Worm (Caenorhabditis elegans) whole organism, young adult: ENCODE measurements around the gene M02B7.7.

ENCODE experiments used
- B0035.1 ChIP-seq: sonication (generic microtip); optimal IDR thresholded peaks from 2 replicates; lab custom pipeline; 2016; ENCODE audit warnings: missing genetic modification characterization, mild to moderate bottlenecking, missing compliant biosample characterization, missing genotype, missing genetic modification reagents
- B0261.1 ChIP-seq: sonication (generic microtip); optimal IDR thresholded peaks from 2 replicates; lab custom pipeline; 2016; ENCODE audit warnings: mild to moderate bottlenecking, missing genetic modification characterization, moderate library complexity, missing compliant biosample characterization
- F22D6.2 ChIP-seq: sonication (generic microtip); optimal IDR thresholded peaks from 2 replicates; lab custom pipeline; 2016; ENCODE audit warnings: mild to moderate bottlenecking, missing genetic modification characterization, missing compliant biosample characterization
- F39B2.1 ChIP-seq: fragments of 200-800 bp; sonication (Bioruptor generic); IDR thresholded peaks from 2 replicates; pipeline ENCODE4 v1.3.6; 2022; ENCODE audit warnings: missing genetic modification reagents, missing genetic modification characterization, missing compliant biosample characterization
- F57A8.1 ChIP-seq: fragments of 200-800 bp; sonication (Bioruptor generic); optimal IDR thresholded peaks from 2 replicates; lab custom pipeline; 2018; ENCODE audit warnings: mild to moderate bottlenecking, missing genetic modification characterization, moderate library complexity, missing compliant biosample characterization
- T07F8.4 ChIP-seq: sonication (generic microtip); optimal IDR thresholded peaks from 2 replicates; lab custom pipeline; 2016; ENCODE audit warnings: mild to moderate bottlenecking, missing genetic modification characterization, moderate library complexity, missing compliant biosample characterization
- T26A5.8 ChIP-seq: sonication (generic microtip); optimal IDR thresholded peaks from 2 replicates; lab custom pipeline; 2016; ENCODE audit warnings: missing genetic modification characterization, missing compliant biosample characterization
- Y56A3A.18 ChIP-seq: fragments of 200-800 bp; sonication (Bioruptor generic); IDR thresholded peaks from 2 replicates; pipeline ENCODE4 v1.3.6; 2022; ENCODE audit warnings: missing genetic modification reagents, missing genetic modification characterization, missing compliant biosample characterization
- Y79H2A.3 ChIP-seq: fragments of 200-800 bp; sonication (Bioruptor generic); conservative IDR thresholded peaks from 2 replicates; pipeline ENCODE4 v1.3.6; 2022; ENCODE audit warnings: missing genetic modification reagents, missing genetic modification characterization, missing compliant biosample characterization
- ZK185.1 ChIP-seq: sonication (generic microtip); optimal IDR thresholded peaks from 2 replicates; lab custom pipeline; 2016; ENCODE audit warnings: mild to moderate bottlenecking, missing genetic modification characterization, missing compliant biosample characterization; ENCODE audit not compliant: poor library complexity, severe bottlenecking
- akir-1 ChIP-seq: fragments of 200-800 bp; sonication (Bioruptor generic); optimal IDR thresholded peaks from 2 replicates; lab custom pipeline; 2018; ENCODE audit warnings: mild to moderate bottlenecking, missing genetic modification characterization, moderate library complexity, missing compliant biosample characterization
- ama-1 ChIP-seq, 3 experiments: fragments of 150-350 bp in 1 of 3; sonication (generic microtip) in 2 of 3; optimal IDR thresholded peaks; 2 replicates each; lab custom pipeline; 2014 to 2018; ENCODE audit warnings: missing biosample characterization in 2 of 3, missing genetic modification characterization in 2 of 3, missing genetic modification reagents in 2 of 3
- ceh-100 ChIP-seq: fragments of 200-800 bp; sonication (Bioruptor generic); IDR thresholded peaks from 2 replicates; pipeline ENCODE4 v1.3.6; 2022; ENCODE audit warnings: missing genetic modification reagents, missing genetic modification characterization, missing compliant biosample characterization
- ceh-91 ChIP-seq: fragments of 200-800 bp; sonication (Bioruptor generic); IDR thresholded peaks from 2 replicates; pipeline ENCODE4 v1.3.6; 2022; ENCODE audit warnings: missing genetic modification reagents, missing genetic modification characterization, missing compliant biosample characterization
- chd-7 ChIP-seq: sonication (generic microtip); optimal IDR thresholded peaks from 2 replicates; lab custom pipeline; 2016; ENCODE audit warnings: mild to moderate bottlenecking, missing genetic modification characterization, moderate library complexity, missing compliant biosample characterization
- die-1 ChIP-seq: sonication (generic microtip); optimal IDR thresholded peaks from 2 replicates; lab custom pipeline; 2016; ENCODE audit warnings: missing genotype, mild to moderate bottlenecking, missing genetic modification characterization, missing compliant biosample characterization
- dox-1 ChIP-seq: fragments of 200-800 bp; sonication (Bioruptor generic); IDR thresholded peaks from 2 replicates; pipeline ENCODE4 v1.3.6; 2022; ENCODE audit warnings: missing genetic modification reagents, missing genetic modification characterization, missing compliant biosample characterization
- dpff-1 ChIP-seq: sonication (generic microtip); optimal IDR thresholded peaks from 2 replicates; lab custom pipeline; 2017; ENCODE audit warnings: mild to moderate bottlenecking, missing genetic modification characterization, missing compliant biosample characterization
- dpl-1 ChIP-seq: fragments of 150-350 bp; optimal IDR thresholded peaks from 2 replicates; lab custom pipeline; 2014; ENCODE audit warnings: missing biosample characterization, missing genetic modification reagents, missing genetic modification characterization
- efl-1 ChIP-seq: fragments of 150-350 bp; optimal IDR thresholded peaks from 2 replicates; lab custom pipeline; 2014; ENCODE audit warnings: missing biosample characterization, missing genetic modification reagents, missing genetic modification characterization
- egrh-3 ChIP-seq: fragments of 200-800 bp; sonication (Bioruptor generic); IDR thresholded peaks from 2 replicates; pipeline ENCODE4 v1.3.6; 2022; ENCODE audit warnings: missing genetic modification reagents, missing genetic modification characterization, missing compliant biosample characterization
- ekl-4 ChIP-seq: fragments of 200-800 bp; sonication (Bioruptor generic); IDR thresholded peaks from 2 replicates; pipeline ENCODE4 v1.3.6; 2022; ENCODE audit warnings: missing genetic modification reagents, missing genetic modification characterization, missing compliant biosample characterization
- gei-17 ChIP-seq: fragments of 200-800 bp; sonication (Bioruptor generic); optimal IDR thresholded peaks from 2 replicates; lab custom pipeline; 2018; ENCODE audit warnings: mild to moderate bottlenecking, missing genetic modification characterization, missing compliant biosample characterization
- hmg-20 ChIP-seq: fragments of 200-800 bp; sonication (Bioruptor generic); IDR thresholded peaks from 2 replicates; pipeline ENCODE4 v1.3.6; 2022; ENCODE audit warnings: missing genetic modification reagents, missing genetic modification characterization, missing compliant biosample characterization
- let-526 ChIP-seq: fragments of 200-800 bp; sonication (Bioruptor generic); IDR thresholded peaks from 2 replicates; pipeline ENCODE4 v1.3.6; 2022; ENCODE audit warnings: missing genetic modification reagents, missing genetic modification characterization, missing compliant biosample characterization
- lin-35 ChIP-seq, 3 experiments: fragments of 150-350 bp in 2 of 3; sonication (generic microtip) in 1 of 3; optimal IDR thresholded peaks; 2 replicates each; lab custom pipeline; 2014 to 2018; ENCODE audit warnings: missing biosample characterization in 3 of 3, missing genetic modification characterization in 3 of 3, missing genetic modification reagents in 3 of 3
- madf-10 ChIP-seq: sonication (generic microtip); optimal IDR thresholded peaks from 2 replicates; lab custom pipeline; 2016; ENCODE audit warnings: mild to moderate bottlenecking, missing genetic modification characterization, missing compliant biosample characterization
- mxl-1 ChIP-seq: sonication (generic microtip); optimal IDR thresholded peaks from 2 replicates; lab custom pipeline; 2016; ENCODE audit warnings: missing genetic modification characterization, missing compliant biosample characterization
- nhr-80 ChIP-seq: sonication (generic microtip); optimal IDR thresholded peaks from 2 replicates; lab custom pipeline; 2016; ENCODE audit warnings: missing genetic modification characterization, missing compliant biosample characterization
- nhr-90 ChIP-seq: sonication (generic microtip); optimal IDR thresholded peaks from 2 replicates; lab custom pipeline; 2016; ENCODE audit warnings: missing genotype, mild to moderate bottlenecking, missing genetic modification characterization, missing compliant biosample characterization
- pha-4 ChIP-seq: fragments of 150-350 bp; sonication (generic microtip); optimal IDR thresholded peaks from 2 replicates; lab custom pipeline; 2014; ENCODE audit warnings: missing biosample characterization, missing genetic modification reagents, missing genetic modification characterization
- sea-2 ChIP-seq: fragments of 200-800 bp; sonication (Bioruptor generic); IDR thresholded peaks from 2 replicates; pipeline ENCODE4 v1.3.6; 2022; ENCODE audit warnings: missing genetic modification characterization, missing compliant biosample characterization
- snpc-4 ChIP-seq, 5 experiments: fragments of 150-350 bp in 1 of 5; sonication (generic microtip) in 4 of 5; optimal IDR thresholded peaks; 2 replicates each; lab custom pipeline; 2014 to 2018; ENCODE audit warnings: missing genetic modification characterization in 5 of 5, missing biosample characterization in 3 of 5, antibody characterized with exemption in 2 of 5, mild to moderate bottlenecking in 2 of 5, missing compliant biosample characterization in 2 of 5, missing genotype in 2 of 5, moderate library complexity in 2 of 5, missing genetic modification reagents in 1 of 5
- somi-1 ChIP-seq: fragments of 200-800 bp; sonication (Bioruptor generic); optimal IDR thresholded peaks from 2 replicates; lab custom pipeline; 2018; ENCODE audit warnings: mild to moderate bottlenecking, missing genetic modification characterization, missing compliant biosample characterization
- tbx-9 ChIP-seq: sonication (generic microtip); optimal IDR thresholded peaks from 2 replicates; lab custom pipeline; 2016; ENCODE audit warnings: borderline replicate concordance, missing genetic modification characterization, inconsistent platforms, missing compliant biosample characterization
- xnd-1 ChIP-seq: sonication (generic microtip); optimal IDR thresholded peaks from 2 replicates; lab custom pipeline; 2016; ENCODE audit warnings: missing genotype, missing genetic modification reagents, missing genetic modification characterization, missing compliant biosample characterization
- ztf-25 ChIP-seq: fragments of 200-800 bp; sonication (Bioruptor generic); IDR thresholded peaks from 2 replicates; pipeline ENCODE4 v1.3.6; 2022; ENCODE audit warnings: missing genetic modification reagents, missing genetic modification characterization, missing compliant biosample characterization
- ztf-26 ChIP-seq: sonication (generic microtip); optimal IDR thresholded peaks from 2 replicates; lab custom pipeline; 2017; ENCODE audit warnings: missing genetic modification characterization, missing compliant biosample characterization

The M02B7.7 gene

ce11 chrIV:3841607-3842006, 34.6 kb upstream of the M02B7.7 start:
- TF ChIP-seq dpff-1 (tag; lab: Kevin White, UChicago), result no peak
- no peak for TF ChIP-seq pha-4
- no peak for TF ChIP-seq die-1
- no peak for TF ChIP-seq somi-1
- no peak for TF ChIP-seq snpc-4 (GFP tag; optimal IDR thresholded peaks at IDR 0.05; lab: Kevin White, UChicago)
- no peak for TF ChIP-seq snpc-4 (tag; optimal IDR thresholded peaks at IDR 0.05; lab: Kevin White, UChicago)
- no peak for TF ChIP-seq F57A8.1 (GFP tag; lab: Kevin White, UChicago)
- TF ChIP-seq tbx-9 (tag; lab: Kevin White, UChicago), result no peak
- TF ChIP-seq ama-1 (optimal IDR thresholded peaks at IDR 0.05; lab: Kevin White, UChicago), result no peak
- no peak for TF ChIP-seq ama-1 (GFP tag; optimal IDR thresholded peaks at IDR 0.05; lab: Kevin White, UChicago)
- no peak for TF ChIP-seq nhr-80 (tag; lab: Kevin White, UChicago)
- no peak for TF ChIP-seq dox-1 (GFP tag; lab: Robert Waterston, UW)
- no peak for TF ChIP-seq ekl-4 (GFP tag; lab: Robert Waterston, UW)
- TF ChIP-seq nhr-90 (tag; lab: Kevin White, UChicago), result no peak
- TF ChIP-seq hmg-20 (GFP tag; lab: Robert Waterston, UW), result no peak

ce11 chrIV:3840480-3840879, 33.5 kb upstream of the M02B7.7 start:
- TF ChIP-seq egrh-3 (GFP tag; lab: Robert Waterston, UW) (no peak), xnd-1 (no peak), B0035.1 (tag; lab: Kevin White, UChicago) (no peak), chd-7 (tag; lab: Kevin White, UChicago) (no peak), lin-35 (GFP tag; optimal IDR thresholded peaks at IDR 0.05; lab: Kevin White, UChicago) (no peak), F39B2.1 (no peak), B0261.1 (tag; lab: Kevin White, UChicago) (no peak), akir-1 (GFP tag; lab: Kevin White, UChicago) (no peak), sea-2 (GFP tag; lab: Robert Waterston, UW) (no peak), die-1 (no peak), ceh-91 (GFP tag; lab: Robert Waterston, UW) (no peak), mxl-1 (tag; lab: Kevin White, UChicago) (no peak), Y56A3A.18 (no peak)

- no peak for TF ChIP-seq T07F8.4 (tag; lab: Kevin White, UChicago)
- TF ChIP-seq let-526 (GFP tag; lab: Robert Waterston, UW), result no peak
- no peak for TF ChIP-seq F22D6.2 (tag; lab: Kevin White, UChicago)
- no peak for TF ChIP-seq ztf-26 (tag; lab: Kevin White, UChicago)
- TF ChIP-seq ztf-25, result no peak
- TF ChIP-seq Y79H2A.3 (GFP tag; lab: Robert Waterston, UW), result no peak
- TF ChIP-seq ceh-100, result no peak
- TF ChIP-seq xnd-1, result no peak
- no peak for TF ChIP-seq ZK185.1 (tag; lab: Kevin White, UChicago)
- no peak for TF ChIP-seq T26A5.8 (tag; lab: Kevin White, UChicago)
- no peak for TF ChIP-seq madf-10 (tag; lab: Kevin White, UChicago)
- TF ChIP-seq gei-17 (GFP tag; lab: Kevin White, UChicago), result no peak
- no peak for TF ChIP-seq dpl-1 (GFP tag; lab: Kevin White, UChicago)
- TF ChIP-seq B0261.1 (tag; lab: Kevin White, UChicago), result no peak
- no peak for TF ChIP-seq efl-1 (GFP tag; lab: Kevin White, UChicago)
- TF ChIP-seq, all 124 proteins: peak for 0
Observed at ce11 chrIV:3839420-3839819, 32.4 kb upstream of the M02B7.7 start, which contains the start of gene F28F9.2. Gene F28F9.2 (plus strand): TSS chrIV:3839720.
